Worm (Caenorhabditis elegans) whole organism, L4 larva: ENCODE measurements around the gene F31B9.2.

Experiments
- ceh-28 ChIP-seq: fragments of 150-350 bp; optimal IDR thresholded peaks from 2 replicates; lab custom pipeline; 2014; ENCODE audit warnings: missing biosample characterization, missing genetic modification reagents, missing genetic modification characterization
- ceh-44 ChIP-seq: fragments of 200-800 bp; sonication (Bioruptor generic); IDR thresholded peaks from 2 replicates; pipeline ENCODE4 v1.3.6; 2022; ENCODE audit warnings: missing genetic modification reagents, missing genetic modification characterization, missing compliant biosample characterization
- ceh-62 ChIP-seq: sonication (generic microtip); optimal IDR thresholded peaks from 2 replicates; lab custom pipeline; 2017; ENCODE audit warnings: missing biosample characterization, missing genetic modification characterization
- ceh-82 ChIP-seq: sonication (generic microtip); optimal IDR thresholded peaks from 2 replicates; lab custom pipeline; 2017; ENCODE audit warnings: missing biosample characterization, missing genetic modification characterization
- ctbp-1 ChIP-seq: fragments of 200-800 bp; sonication (Bioruptor generic); IDR thresholded peaks from 2 replicates; pipeline ENCODE4 v1.3.6; 2022; ENCODE audit warnings: missing genetic modification reagents, missing genetic modification characterization, missing compliant biosample characterization
- daf-12 ChIP-seq: fragments of 150-350 bp; optimal IDR thresholded peaks from 2 replicates; lab custom pipeline; 2014; ENCODE audit warnings: missing biosample characterization, missing genetic modification reagents, missing genetic modification characterization
- dmd-6 ChIP-seq: fragments of 200-800 bp; sonication (Bioruptor generic); IDR thresholded peaks from 2 replicates; pipeline ENCODE4 v1.3.6; 2022; ENCODE audit warnings: missing genetic modification reagents, missing genetic modification characterization, missing compliant biosample characterization
- dve-1 ChIP-seq: sonication (generic microtip); optimal IDR thresholded peaks from 2 replicates; lab custom pipeline; 2017; ENCODE audit warnings: antibody characterized with exemption, mild to moderate bottlenecking, missing genetic modification characterization, missing compliant biosample characterization; ENCODE audit not compliant: insufficient read depth
- egl-27 ChIP-seq: sonication (generic microtip); optimal IDR thresholded peaks from 3 replicates; lab custom pipeline; 2017; ENCODE audit warnings: missing biosample characterization, missing genetic modification reagents, missing genetic modification characterization
- fos-1 ChIP-seq: fragments of 150-350 bp; optimal IDR thresholded peaks from 2 replicates; lab custom pipeline; 2014; ENCODE audit warnings: missing biosample characterization, missing genetic modification characterization
- hmg-1.1 ChIP-seq: fragments of 200-800 bp; sonication (Bioruptor generic); IDR thresholded peaks from 2 replicates; pipeline ENCODE4 v1.3.6; 2022; ENCODE audit warnings: missing genetic modification reagents, missing genetic modification characterization, missing compliant biosample characterization
- madf-5 ChIP-seq, 2 experiments: fragments of 200-800 bp; sonication (Bioruptor generic); IDR thresholded peaks; 2 replicates each; pipeline ENCODE4 v1.3.6; 2022; ENCODE audit warnings: missing compliant biosample characterization in 2 of 2, missing genetic modification characterization in 2 of 2
- nhr-10 ChIP-seq: fragments of 150-350 bp; optimal IDR thresholded peaks from 2 replicates; lab custom pipeline; 2014; ENCODE audit warnings: missing biosample characterization, missing genetic modification characterization
- nhr-237 ChIP-seq: sonication (generic microtip); optimal IDR thresholded peaks from 2 replicates; lab custom pipeline; 2017; ENCODE audit warnings: missing biosample characterization, missing genetic modification characterization
- nhr-42 ChIP-seq: fragments of 200-800 bp; sonication (Bioruptor generic); IDR thresholded peaks from 2 replicates; pipeline ENCODE4 v1.3.6; 2022; ENCODE audit warnings: missing genetic modification characterization, missing compliant biosample characterization
- nhr-76 ChIP-seq: fragments of 150-350 bp; optimal IDR thresholded peaks from 2 replicates; lab custom pipeline; 2014; ENCODE audit warnings: missing biosample characterization, missing genetic modification characterization
- pha-4 ChIP-seq, 2 experiments: fragments of 150-350 bp in 1 of 2; fragments of 200-800 bp in 1 of 2; sonication (Bioruptor generic) in 1 of 2; IDR thresholded peaks in 1 of 2; optimal IDR thresholded peaks in 1 of 2; 2 replicates each; pipeline versions ENCODE4 v1.3.6 to Lab custom; 2014 to 2022; ENCODE audit warnings: missing genetic modification characterization in 2 of 2, missing genetic modification reagents in 2 of 2, missing biosample characterization in 1 of 2, missing compliant biosample characterization in 1 of 2
- php-3 ChIP-seq: fragments of 200-800 bp; sonication (Bioruptor generic); IDR thresholded peaks from 2 replicates; pipeline ENCODE4 v1.3.6; 2022; ENCODE audit warnings: missing genetic modification reagents, missing genetic modification characterization, missing compliant biosample characterization
- saeg-2 ChIP-seq: fragments of 200-800 bp; sonication (Bioruptor generic); IDR thresholded peaks from 2 replicates; pipeline ENCODE4 v1.3.6; 2022; ENCODE audit warnings: missing genetic modification reagents, missing genetic modification characterization, missing compliant biosample characterization
- sdz-12 ChIP-seq: fragments of 200-800 bp; sonication (Bioruptor generic); optimal IDR thresholded peaks from 2 replicates; lab custom pipeline; 2018; ENCODE audit warnings: mild to moderate bottlenecking, missing genetic modification characterization, missing compliant biosample characterization
- zfp-3 ChIP-seq: fragments of 200-800 bp; sonication (Bioruptor generic); conservative IDR thresholded peaks from 2 replicates; pipeline ENCODE4 v1.3.6; 2022; ENCODE audit warnings: missing genetic modification reagents, missing genetic modification characterization, missing compliant biosample characterization
- zip-11 ChIP-seq: fragments of 200-800 bp; sonication (Bioruptor generic); IDR thresholded peaks from 2 replicates; pipeline ENCODE4 v1.3.6; 2022; ENCODE audit warnings: missing genetic modification characterization, missing compliant biosample characterization

F31B9.2 gene

ce11 chrX:15953611-15954010, 36.4 kb downstream of the F31B9.2 start:
- no peak for TF ChIP-seq pha-4 (GFP tag; IDR thresholded peaks at IDR 0.05; lab: Robert Waterston, UW)
- no peak for TF ChIP-seq pha-4 (tag; optimal IDR thresholded peaks at IDR 0.05; lab: Kevin White, UChicago)
- no peak for TF ChIP-seq nhr-237 (tag; lab: Kevin White, UChicago)
- TF ChIP-seq fos-1 = no peak
- TF ChIP-seq nhr-10 = no peak
- no peak for TF ChIP-seq sdz-12 (GFP tag; lab: Kevin White, UChicago)
- TF ChIP-seq ceh-44 (GFP tag; lab: Robert Waterston, UW) = no peak
- TF ChIP-seq zip-11 (GFP tag; lab: Robert Waterston, UW) = no peak

- TF ChIP-seq dve-1 = no peak
- TF ChIP-seq daf-12 = no peak
- TF ChIP-seq egl-27 = no peak
- TF ChIP-seq hmg-1.1 (GFP tag; lab: Robert Waterston, UW) = no peak
- TF ChIP-seq ceh-62 = no peak
- TF ChIP-seq php-3 (GFP tag; lab: Robert Waterston, UW) = no peak
- TF ChIP-seq nhr-76 = no peak
- no peak for TF ChIP-seq saeg-2
- no peak for TF ChIP-seq nhr-42
- no peak for TF ChIP-seq ceh-82 (tag; lab: Kevin White, UChicago)
- no peak for TF ChIP-seq ctbp-1 (GFP tag; lab: Robert Waterston, UW)
- TF ChIP-seq madf-5 (GFP tag; IDR thresholded peaks at IDR 0.05; lab: Robert Waterston, UW) = no peak
- TF ChIP-seq ceh-28 (tag; lab: Kevin White, UChicago) = no peak
- TF ChIP-seq zfp-3 = no peak
- TF ChIP-seq dmd-6 (GFP tag; lab: Robert Waterston, UW) = no peak
Measured at ce11 chrX:15958767-15959166, 41.6 kb downstream of the F31B9.2 start, which contains the start of gene C09G1.5. Gene C09G1.5, plus strand, starts transcription at chrX:15959067.
